Fruit fly (Drosophila melanogaster): ENCODE results near the gene CG12729.

The CG12729 gene

DNA sequence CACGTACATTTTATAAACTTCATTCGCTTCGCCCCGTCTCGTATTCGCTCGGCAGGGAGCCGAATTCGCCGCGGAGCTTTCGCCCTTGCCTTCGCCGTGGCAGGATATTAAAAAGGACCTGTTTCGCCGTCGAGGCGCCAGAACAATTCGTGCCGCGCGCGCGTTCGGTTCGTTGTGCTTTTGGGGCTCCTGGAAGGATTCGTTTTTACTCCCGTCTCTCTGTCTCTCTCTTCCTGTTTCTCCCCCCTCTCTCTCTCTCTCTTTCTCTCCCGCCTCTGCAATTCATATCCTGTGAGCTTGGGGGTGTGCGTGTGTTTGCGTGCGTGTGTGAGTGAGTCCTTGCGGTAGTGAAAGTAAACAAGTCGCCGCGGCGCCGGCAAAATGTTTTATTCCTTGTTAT, 26.7 kb upstream of the CG12729 start, which contains the start of gene CG15765 (continued):
- TF ChIP-seq exex (tag; optimal IDR thresholded peaks at IDR 0.05) (no peak), CG11085 (GFP tag; IDR thresholded peaks at IDR 0.05) (no peak), CG18599 (GFP tag; optimal IDR thresholded peaks at IDR 0.05) (peak; percentile 17), Taf1 (GFP tag; IDR thresholded peaks at IDR 0.05) (no peak), CG17802 (tag; optimal IDR thresholded peaks at IDR 0.05) (no peak), Trl (optimal IDR thresholded peaks at IDR 0.05) (peak in 1 of 2 experiments; percentile 35), Trl (GFP tag; optimal IDR thresholded peaks at IDR 0.05) (no peak), CG6175 (GFP tag; IDR thresholded peaks at IDR 0.05) (no peak), Opbp (GFP tag; IDR thresholded peaks at IDR 0.05; ENCODE audit: partially characterized antibody) (0 out of 3 replicates have a peak, but pooled peaks have one; percentile 17), Med (GFP tag) (peak; percentile 47), abd-A (tag; optimal IDR thresholded peaks at IDR 0.05) (peak; percentile 38)

DNA sequence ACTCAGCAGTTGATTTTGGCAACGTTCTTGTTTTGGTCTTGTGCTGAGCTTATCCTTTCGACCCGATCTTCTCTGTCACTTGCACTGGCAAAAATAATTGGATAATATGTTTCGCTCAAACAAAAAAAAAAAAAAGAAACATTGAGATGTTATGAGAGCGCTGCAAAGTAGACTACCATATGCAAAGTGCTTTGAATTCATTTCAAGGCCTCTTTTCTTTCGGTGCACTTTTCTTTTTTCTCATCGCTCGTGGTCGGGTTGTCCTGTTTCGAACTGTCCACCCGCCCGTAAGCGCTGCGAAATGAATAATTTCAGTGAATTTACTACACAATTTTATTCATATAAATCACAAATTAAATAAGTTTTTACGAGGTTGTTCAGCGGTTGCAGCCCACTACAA, 25.1 kb upstream of the CG12729 start:
- TF ChIP-seq CG16813 (GFP tag; IDR thresholded peaks at IDR 0.05; ENCODE audit: partially characterized antibody) (no peak), CG2120 (GFP tag; optimal IDR thresholded peaks at IDR 0.05) (peak; percentile 24), ttk (GFP tag; IDR thresholded peaks at IDR 0.05) (no peak), E2f1 (GFP tag; IDR thresholded peaks at IDR 0.05) (0 out of 2 replicates have a peak, but pooled peaks have one; percentile 10), CG4617 (GFP tag; optimal IDR thresholded peaks at IDR 0.05; ENCODE audit: borderline replicate concordance) (no peak), pita (GFP tag; optimal IDR thresholded peaks at IDR 0.05) (no peak), Rfx (GFP tag; IDR thresholded peaks at IDR 0.05) (0 out of 2 replicates have a peak, but pooled peaks have one; percentile 21), Med (GFP tag) (peak; percentile 57), gem (tag; optimal IDR thresholded peaks at IDR 0.05) (peak; percentile 1), Ptx1 (GFP tag; IDR thresholded peaks at IDR 0.05) (peak; percentile 24; the same call in 1 of the 2 replicates), CG10959 (GFP tag; IDR thresholded peaks at IDR 0.05) (no peak), CG4424 (GFP tag; optimal IDR thresholded peaks at IDR 0.05) (no peak), zfh1 (GFP tag; IDR thresholded peaks at IDR 0.05) (peak; percentile 13; the same call in 1 of the 3 replicates), Elba2 (GFP tag; optimal IDR thresholded peaks at IDR 0.05) (no peak), CG14667 (GFP tag; IDR thresholded peaks at IDR 0.05) (0 out of 2 replicates have a peak, but pooled peaks have one; percentile 11), slbo (GFP tag; IDR thresholded peaks at IDR 0.05) (peak; percentile 36; the same call in 1 of the 2 replicates)

DNA sequence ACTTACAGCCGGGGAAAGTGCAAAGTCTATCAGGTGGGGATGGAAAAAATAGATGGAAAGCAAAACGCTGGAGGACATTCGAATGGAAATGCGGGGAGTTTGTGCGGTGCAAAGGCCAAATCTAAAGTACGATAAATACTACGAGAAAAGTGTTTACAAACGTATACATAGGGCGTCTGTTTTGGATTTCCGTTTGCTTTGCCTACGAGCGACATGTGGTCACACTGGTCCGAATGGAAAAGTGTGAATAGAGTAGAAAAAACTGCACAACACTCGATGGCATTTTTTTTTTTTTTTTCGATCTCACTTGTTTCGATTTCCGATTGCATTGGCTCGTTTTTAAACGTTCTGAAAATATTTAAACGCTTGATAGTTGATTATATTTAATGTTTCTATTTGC, 5.3 kb upstream of the CG12729 start:
- TF ChIP-seq Doc2 (GFP tag; IDR thresholded peaks at IDR 0.05) (no peak), CG14710 (tag; optimal IDR thresholded peaks at IDR 0.05) (peak; percentile 61), CG9609 (GFP tag; optimal IDR thresholded peaks at IDR 0.05) (no peak), CHES-1-like (GFP tag; optimal IDR thresholded peaks at IDR 0.05) (no peak), stwl (tag; optimal IDR thresholded peaks at IDR 0.05) (peak; percentile 76)

DNA sequence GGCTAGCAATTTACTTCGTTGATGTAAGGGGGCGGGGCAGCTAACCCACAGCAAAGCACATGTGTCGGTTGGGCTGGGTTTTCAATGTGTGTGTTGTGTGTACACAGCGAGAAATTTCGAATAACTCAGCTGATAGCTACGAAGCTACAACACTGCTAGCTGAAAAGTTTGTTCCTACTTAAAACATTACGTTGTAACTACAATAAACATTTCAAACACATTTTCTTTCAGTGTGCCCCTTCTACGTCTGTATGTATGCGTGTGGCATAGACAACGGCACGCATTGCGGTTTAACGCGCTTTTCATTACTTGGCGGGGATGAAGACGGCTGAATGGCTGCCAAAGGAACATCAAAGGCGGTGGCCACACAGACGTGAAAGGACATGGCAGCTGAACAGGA, 2.5 kb downstream of the CG12729 start:
- TF ChIP-seq CG13424 (tag; optimal IDR thresholded peaks at IDR 0.05) (peak; percentile 16), Ets65A (GFP tag) (peak; percentile 23), dmrt99B (tag; optimal IDR thresholded peaks at IDR 0.05) (peak; percentile 65), CG11695 (GFP tag; IDR thresholded peaks at IDR 0.05) (0 out of 3 replicates have a peak, but pooled peaks have one; percentile 23), CG6175 (GFP tag; IDR thresholded peaks at IDR 0.05) (no peak), CG14441 (GFP tag; IDR thresholded peaks at IDR 0.05) (0 out of 2 replicates have a peak, but pooled peaks have one; percentile 15), Atf6 (GFP tag; IDR thresholded peaks at IDR 0.05) (0 out of 2 replicates have a peak, but pooled peaks have one; percentile 29), Dip2 (GFP tag; IDR thresholded peaks at IDR 0.05) (no peak), CG14667 (GFP tag; IDR thresholded peaks at IDR 0.05) (peak; percentile 29; the same call in 1 of the 2 replicates), MBD-R2 (GFP tag; IDR thresholded peaks at IDR 0.05) (0 out of 2 replicates have a peak, but pooled peaks have one; percentile 12), Hmr (GFP tag; optimal IDR thresholded peaks at IDR 0.05) (peak; percentile 45), CG15269 (tag; optimal IDR thresholded peaks at IDR 0.05) (peak; percentile 36), dan (GFP tag; IDR thresholded peaks at IDR 0.05) (no peak), toy (GFP tag; IDR thresholded peaks at IDR 0.05) (no peak), CG15514 (GFP tag; optimal IDR thresholded peaks at IDR 0.05) (peak; percentile 6), dpn (GFP tag; optimal IDR thresholded peaks at IDR 0.05) (peak; percentile 9 to 26), Ptx1 (GFP tag; IDR thresholded peaks at IDR 0.05) (peak; percentile 59), slbo (GFP tag; IDR thresholded peaks at IDR 0.05) (peak; percentile 69; the same call in 1 of the 2 replicates), az2 (GFP tag; optimal IDR thresholded peaks at IDR 0.05) (peak; percentile 6), abd-A (tag; optimal IDR thresholded peaks at IDR 0.05) (peak; percentile 54)
